Worm (Caenorhabditis elegans) whole organism, L2 larva: Measurements from ENCODE around the gene F23F1.10.

Source experiments
- C34F6.9 ChIP-seq: fragments of 150-350 bp; optimal IDR thresholded peaks from 2 replicates; lab custom pipeline; 2014; ENCODE audit warnings: missing biosample characterization, missing genetic modification characterization
- R02D3.7 ChIP-seq: fragments of 150-350 bp; optimal IDR thresholded peaks from 2 replicates; lab custom pipeline; 2014; ENCODE audit warnings: missing biosample characterization, missing genetic modification characterization
- Y55F3AM.14 ChIP-seq: fragments of 200-800 bp; sonication (Bioruptor generic); optimal IDR thresholded peaks from 2 replicates; lab custom pipeline; 2018; ENCODE audit warnings: mild to moderate bottlenecking, missing genetic modification characterization, missing compliant biosample characterization
- aly-2 ChIP-seq: fragments of 150-350 bp; optimal IDR thresholded peaks from 2 replicates; lab custom pipeline; 2014; ENCODE audit warnings: missing biosample characterization, missing genetic modification characterization
- blmp-1 ChIP-seq: sonication (generic microtip); optimal IDR thresholded peaks from 2 replicates; lab custom pipeline; 2017; ENCODE audit warnings: missing genetic modification characterization, mild to moderate bottlenecking, missing compliant biosample characterization, antibody characterized with exemption, moderate library complexity; ENCODE audit not compliant: insufficient read depth
- ceh-16 ChIP-seq: fragments of 150-350 bp; optimal IDR thresholded peaks from 2 replicates; lab custom pipeline; 2014; ENCODE audit warnings: missing biosample characterization, missing genetic modification characterization
- ceh-82 ChIP-seq: fragments of 150-350 bp; optimal IDR thresholded peaks from 2 replicates; lab custom pipeline; 2014; ENCODE audit warnings: missing biosample characterization, missing genetic modification characterization
- crh-2 ChIP-seq: sonication (generic microtip); optimal IDR thresholded peaks from 2 replicates; lab custom pipeline; 2017; ENCODE audit warnings: missing biosample characterization, missing genetic modification characterization
- elt-1 ChIP-seq: fragments of 150-350 bp; optimal IDR thresholded peaks from 2 replicates; lab custom pipeline; 2014; ENCODE audit warnings: missing biosample characterization, missing genetic modification characterization
- fos-1 ChIP-seq: fragments of 150-350 bp; optimal IDR thresholded peaks from 2 replicates; lab custom pipeline; 2014; ENCODE audit warnings: missing biosample characterization, missing genetic modification characterization
- gmeb-1 ChIP-seq: fragments of 150-350 bp; optimal IDR thresholded peaks from 2 replicates; lab custom pipeline; 2014; ENCODE audit warnings: missing biosample characterization, missing genetic modification characterization
- lin-11 ChIP-seq: fragments of 150-350 bp; sonication (generic microtip); optimal IDR thresholded peaks from 2 replicates; lab custom pipeline; 2014; ENCODE audit warnings: missing biosample characterization, missing genetic modification characterization, inconsistent platforms, mixed read lengths
- lin-13 ChIP-seq: fragments of 150-350 bp; optimal IDR thresholded peaks from 2 replicates; lab custom pipeline; 2014; ENCODE audit warnings: missing biosample characterization, missing genetic modification reagents, missing genetic modification characterization
- lin-39 ChIP-seq: fragments of 150-350 bp; optimal IDR thresholded peaks from 2 replicates; lab custom pipeline; 2014; ENCODE audit warnings: missing biosample characterization, missing genetic modification reagents, missing genetic modification characterization
- lsy-2 ChIP-seq, 2 experiments: fragments of 150-350 bp in 1 of 2; sonication (generic microtip) in 1 of 2; optimal IDR thresholded peaks; 2 replicates each; lab custom pipeline; 2014 to 2017; ENCODE audit warnings: missing biosample characterization in 2 of 2, missing genetic modification characterization in 2 of 2
- mab-5 ChIP-seq: fragments of 150-350 bp; optimal IDR thresholded peaks from 2 replicates; lab custom pipeline; 2014; ENCODE audit warnings: missing biosample characterization, missing genetic modification characterization
- mbf-1 ChIP-seq: sonication (generic microtip); optimal IDR thresholded peaks from 2 replicates; lab custom pipeline; 2017; ENCODE audit warnings: missing biosample characterization, missing genetic modification characterization
- mdl-1 ChIP-seq, 2 experiments: fragments of 150-350 bp in 1 of 2; sonication (generic microtip) in 1 of 2; optimal IDR thresholded peaks; 2 replicates each; lab custom pipeline; 2017; ENCODE audit warnings: missing biosample characterization in 2 of 2, missing genetic modification characterization in 2 of 2
- nhr-11 ChIP-seq: fragments of 150-350 bp; optimal IDR thresholded peaks from 2 replicates; lab custom pipeline; 2014; ENCODE audit warnings: missing biosample characterization, missing genetic modification characterization
- nhr-12 ChIP-seq: fragments of 150-350 bp; optimal IDR thresholded peaks from 2 replicates; lab custom pipeline; 2014; ENCODE audit warnings: missing biosample characterization, missing genetic modification characterization
- nhr-129 ChIP-seq: fragments of 150-350 bp; optimal IDR thresholded peaks from 2 replicates; lab custom pipeline; 2014; ENCODE audit warnings: missing biosample characterization, missing genetic modification characterization
- nhr-21 ChIP-seq: fragments of 150-350 bp; optimal IDR thresholded peaks from 2 replicates; lab custom pipeline; 2014; ENCODE audit warnings: missing biosample characterization, missing genetic modification characterization
- nhr-25 ChIP-seq: fragments of 150-350 bp; sonication (generic microtip); optimal IDR thresholded peaks from 3 replicates; lab custom pipeline; 2014; ENCODE audit warnings: missing biosample characterization, missing genetic modification characterization
- nhr-77 ChIP-seq: fragments of 150-350 bp; optimal IDR thresholded peaks from 2 replicates; lab custom pipeline; 2014; ENCODE audit warnings: missing biosample characterization, missing genetic modification characterization
- peb-1 ChIP-seq: fragments of 150-350 bp; optimal IDR thresholded peaks from 2 replicates; lab custom pipeline; 2014; ENCODE audit warnings: missing biosample characterization, missing genetic modification characterization
- sem-4 ChIP-seq: fragments of 150-350 bp; optimal IDR thresholded peaks from 2 replicates; lab custom pipeline; 2014; ENCODE audit warnings: missing biosample characterization, missing genetic modification reagents, missing genetic modification characterization
- sma-9 ChIP-seq, 2 experiments: fragments of 150-350 bp in 1 of 2; sonication (generic microtip) in 1 of 2; optimal IDR thresholded peaks; 2 replicates each; lab custom pipeline; 2014 to 2016; ENCODE audit warnings: missing genetic modification characterization in 2 of 2, mild to moderate bottlenecking in 1 of 2, missing biosample characterization in 1 of 2, missing compliant biosample characterization in 1 of 2, missing genetic modification reagents in 1 of 2, moderate library complexity in 1 of 2
- unc-39 ChIP-seq: fragments of 150-350 bp; optimal IDR thresholded peaks from 2 replicates; lab custom pipeline; 2014; ENCODE audit warnings: missing biosample characterization, missing genetic modification characterization
- unc-55 ChIP-seq: fragments of 150-350 bp; sonication (generic microtip); optimal IDR thresholded peaks from 3 replicates; lab custom pipeline; 2014; ENCODE audit warnings: missing biosample characterization, missing genetic modification reagents, missing genetic modification characterization
- unc-62 ChIP-seq: fragments of 150-350 bp; optimal IDR thresholded peaks from 2 replicates; lab custom pipeline; 2014; ENCODE audit warnings: missing biosample characterization, missing genetic modification reagents, missing genetic modification characterization
- zag-1 ChIP-seq: fragments of 150-350 bp; optimal IDR thresholded peaks from 2 replicates; lab custom pipeline; 2014; ENCODE audit warnings: missing biosample characterization, missing genetic modification characterization
- ztf-11 ChIP-seq: sonication (generic microtip); optimal IDR thresholded peaks from 2 replicates; lab custom pipeline; 2017; ENCODE audit warnings: missing biosample characterization, missing genetic modification characterization
- ztf-4 ChIP-seq: fragments of 150-350 bp; optimal IDR thresholded peaks from 2 replicates; lab custom pipeline; 2014; ENCODE audit warnings: missing biosample characterization, missing genetic modification characterization

Gene F23F1.10

DNA sequence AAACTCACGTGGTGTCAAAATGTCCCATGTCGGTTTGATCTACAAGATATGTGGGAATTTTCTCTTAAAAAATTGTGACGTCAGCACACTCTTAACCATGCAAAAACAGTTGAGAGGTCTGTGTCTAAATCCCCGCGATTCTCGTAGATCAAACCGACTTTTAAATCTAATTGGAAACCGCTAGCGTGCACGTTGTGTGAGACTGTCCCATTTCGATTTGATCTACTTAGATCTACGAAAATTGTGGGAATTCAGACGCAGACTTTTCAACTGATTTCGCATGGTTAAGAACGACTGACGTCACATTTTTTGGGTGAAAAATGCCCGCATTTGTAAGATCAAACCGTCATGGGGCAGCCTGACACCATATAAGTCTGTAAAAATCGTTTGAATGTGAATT lies 16.1 kb upstream of the F23F1.10 start:
- no peak for TF ChIP-seq nhr-25
- TF ChIP-seq unc-55 (GFP tag; lab: Kevin White, UChicago), result no peak
- no peak for TF ChIP-seq nhr-12 (tag; lab: Kevin White, UChicago)
- no peak for TF ChIP-seq ztf-4 (tag; lab: Kevin White, UChicago)
- no peak for TF ChIP-seq peb-1 (tag; lab: Kevin White, UChicago)
- no peak for TF ChIP-seq aly-2 (tag; lab: Kevin White, UChicago)
- TF ChIP-seq zag-1 (tag; lab: Kevin White, UChicago), result no peak
- no peak for TF ChIP-seq ztf-11
- no peak for TF ChIP-seq mab-5
- no peak for TF ChIP-seq unc-39
- no peak for TF ChIP-seq mdl-1 (tag; optimal IDR thresholded peaks at IDR 0.05; lab: Kevin White, UChicago)
- TF ChIP-seq gmeb-1 (tag; lab: Kevin White, UChicago), result no peak
- TF ChIP-seq lsy-2 (tag; optimal IDR thresholded peaks at IDR 0.05; lab: Kevin White, UChicago), result no peak
- no peak for TF ChIP-seq lin-11 (tag; lab: Kevin White, UChicago)
- TF ChIP-seq nhr-11 (tag; lab: Kevin White, UChicago), result no peak
- TF ChIP-seq ceh-82 (tag; lab: Kevin White, UChicago), result no peak
- no peak for TF ChIP-seq ceh-16 (tag; lab: Kevin White, UChicago)
- no peak for TF ChIP-seq lin-39 (tag; lab: Kevin White, UChicago)
- TF ChIP-seq sma-9 (GFP tag; optimal IDR thresholded peaks at IDR 0.05; lab: Kevin White, UChicago), result no peak
- TF ChIP-seq sma-9 (tag; optimal IDR thresholded peaks at IDR 0.05; lab: Kevin White, UChicago), result no peak

DNA sequence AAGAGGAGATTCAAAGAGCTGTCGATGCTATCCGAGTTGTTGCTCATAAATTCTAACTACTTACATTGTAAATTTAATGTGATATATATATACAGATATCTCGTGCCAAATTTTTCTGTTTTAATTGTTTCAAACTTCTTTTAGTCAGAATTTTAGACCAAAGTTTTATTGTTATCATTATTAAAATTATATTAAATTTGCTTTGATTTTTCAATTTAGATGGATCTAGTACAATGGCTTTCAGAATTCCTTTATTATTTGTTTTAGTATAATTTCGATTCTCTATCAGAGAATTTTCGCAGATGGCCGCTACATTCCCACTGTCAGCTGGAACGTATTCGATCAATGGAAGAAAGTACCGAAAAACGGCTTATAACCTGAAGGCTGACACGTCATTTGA lies 15.6 kb upstream of the F23F1.10 start, which contains the start of gene ascc-1:
Gene ascc-1, plus strand, starts transcription at position 301 of the 400 bp plus-strand sequence.
- TF ChIP-seq gmeb-1 (tag; lab: Kevin White, UChicago) (no peak), elt-1 (tag; lab: Kevin White, UChicago) (no peak), nhr-11 (tag; lab: Kevin White, UChicago) (no peak), ceh-16 (tag; lab: Kevin White, UChicago) (no peak), blmp-1 (no peak)

DNA sequence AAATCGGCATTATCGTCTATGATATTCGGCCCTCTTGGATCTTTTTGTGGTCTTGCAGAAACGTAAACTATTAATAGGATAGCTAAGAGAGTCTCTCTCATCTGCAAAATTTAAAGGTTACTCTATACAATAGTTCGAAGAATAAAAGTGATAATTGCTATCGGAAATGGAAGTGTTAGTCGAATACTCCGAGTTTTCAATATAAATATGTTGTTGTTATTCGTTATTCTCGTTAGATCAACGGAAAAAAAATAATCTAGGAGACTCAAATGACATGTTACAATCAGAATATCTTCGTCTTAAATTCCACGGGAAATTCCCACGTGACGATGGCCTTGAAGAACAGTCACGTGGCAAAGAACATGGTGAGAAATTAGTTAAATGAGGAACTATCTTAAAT lies 13.4 kb upstream of the F23F1.10 start, which contains the start of gene tre-5:
Gene tre-5, minus strand, starts transcription at position 101 of the 400 bp plus-strand sequence.
- TF ChIP-seq Y55F3AM.14 (GFP tag; lab: Kevin White, UChicago) (no peak), ceh-82 (tag; lab: Kevin White, UChicago) (no peak), C34F6.9 (tag; lab: Kevin White, UChicago) (no peak), R02D3.7 (no peak), nhr-77 (tag; lab: Kevin White, UChicago) (no peak), unc-62 (GFP tag; lab: Kevin White, UChicago) (no peak), nhr-129 (no peak), mbf-1 (tag; lab: Kevin White, UChicago) (no peak), ceh-16 (tag; lab: Kevin White, UChicago) (no peak), mdl-1 (tag; optimal IDR thresholded peaks at IDR 0.05; lab: Kevin White, UChicago) (no peak), sem-4 (tag; lab: Kevin White, UChicago) (no peak), nhr-11 (tag; lab: Kevin White, UChicago) (no peak), zag-1 (tag; lab: Kevin White, UChicago) (no peak)
- TF ChIP-seq, all 48 proteins: peak for 0

DNA sequence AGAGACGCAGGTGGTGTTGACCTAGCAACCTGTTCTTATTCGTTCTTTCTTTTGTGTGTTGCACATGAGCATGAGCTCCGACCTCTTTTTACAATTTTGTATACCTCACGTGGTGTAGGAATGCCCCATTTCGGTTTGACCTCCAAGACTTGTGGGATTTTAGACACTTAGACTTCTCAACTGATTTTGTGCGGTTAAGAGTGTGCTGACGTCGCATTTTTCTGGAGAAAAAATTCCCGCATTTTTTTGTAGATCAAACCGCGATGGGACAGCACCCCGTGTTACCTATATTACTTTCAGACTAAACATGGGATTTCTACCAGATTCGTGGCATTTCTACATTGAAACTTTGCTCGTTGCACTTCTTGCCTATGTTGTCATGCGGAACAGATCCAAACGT lies 9.6 kb upstream of the F23F1.10 start, which contains the start of gene sptl-1:
Gene sptl-1, plus strand, starts transcription at position 301 of the 400 bp plus-strand sequence.
- TF ChIP-seq lin-13 (GFP tag; lab: Kevin White, UChicago) (no peak), nhr-21 (no peak)

DNA sequence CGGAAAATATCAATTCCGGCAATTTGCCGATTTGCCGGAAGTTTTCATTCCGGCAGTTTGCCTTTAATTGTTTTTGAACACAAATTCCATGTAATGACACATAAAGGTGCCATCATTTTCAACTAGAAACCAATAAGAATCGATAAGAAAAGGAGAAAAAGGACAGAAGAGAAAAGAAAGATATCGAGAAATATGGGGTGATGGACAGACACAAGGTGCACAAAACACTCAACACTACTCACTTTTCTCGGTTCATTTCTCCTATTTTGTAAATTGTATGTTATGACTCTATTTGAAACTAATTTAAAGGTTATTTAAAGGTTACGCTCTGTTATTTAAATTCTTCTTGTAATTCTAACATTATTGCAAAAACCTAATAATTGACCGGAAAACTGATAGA lies 9.1 kb upstream of the F23F1.10 start:
- TF ChIP-seq lin-13 (GFP tag; lab: Kevin White, UChicago) (peak; percentile 10), fos-1 (tag; lab: Kevin White, UChicago) (peak; percentile 74), crh-2 (tag; lab: Kevin White, UChicago) (peak; percentile 11), aly-2 (tag; lab: Kevin White, UChicago) (no peak), ceh-82 (tag; lab: Kevin White, UChicago) (no peak)
